Fruit fly (Drosophila melanogaster): ENCODE results near the gene GC1.

GC1 gene

DNA sequence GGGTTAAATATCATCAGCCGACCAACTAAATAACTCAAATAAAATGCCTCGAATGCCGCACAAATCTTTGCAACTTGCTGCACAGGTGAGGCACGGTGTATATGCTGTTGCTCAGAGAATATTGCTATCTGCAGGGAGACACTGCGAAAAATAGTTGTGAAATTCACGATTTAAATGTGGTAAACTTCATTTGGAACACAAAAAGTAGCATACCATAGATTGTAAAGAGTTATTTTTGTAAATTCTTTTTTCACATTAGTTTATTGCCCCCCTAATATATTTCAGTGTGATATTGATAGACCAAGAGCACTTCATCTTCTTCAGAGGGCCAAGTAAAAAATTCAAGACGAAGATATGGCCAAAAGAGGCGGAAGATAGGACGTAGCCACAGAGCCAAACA is 46.9 kb upstream of the GC1 start (continued):
- no peak for TF ChIP-seq CG14965 (GFP tag; optimal IDR thresholded peaks at IDR 0.05; ENCODE audit: borderline replicate concordance)
- no peak for TF ChIP-seq cas (GFP tag; IDR thresholded peaks at IDR 0.05)
- no peak for TF ChIP-seq Hr39 (optimal IDR thresholded peaks at IDR 0.05)
- no peak for TF ChIP-seq CG13624 (GFP tag; optimal IDR thresholded peaks at IDR 0.05)
- TF ChIP-seq CG3726 (GFP tag; IDR thresholded peaks at IDR 0.05): no peak
- no peak for TF ChIP-seq CG30020 (tag; optimal IDR thresholded peaks at IDR 0.05)
- no peak for TF ChIP-seq CG7963 (GFP tag; IDR thresholded peaks at IDR 0.05; ENCODE audit: partially characterized antibody)
- no peak for TF ChIP-seq nerfin-1 (tag; optimal IDR thresholded peaks at IDR 0.05)
- TF ChIP-seq ind (GFP tag; optimal IDR thresholded peaks at IDR 0.05): peak; percentile 25
- TF ChIP-seq CrebB (tag; optimal IDR thresholded peaks at IDR 0.05): no peak
- TF ChIP-seq lilli (GFP tag; optimal IDR thresholded peaks at IDR 0.05): peak; percentile 0
- TF ChIP-seq CG10267 (tag; optimal IDR thresholded peaks at IDR 0.05): no peak
- no peak for TF ChIP-seq CG6791 (GFP tag; IDR thresholded peaks at IDR 0.05; ENCODE audit: partially characterized antibody)
- TF ChIP-seq ewg (GFP tag; optimal IDR thresholded peaks at IDR 0.05): no peak
- TF ChIP-seq ttk (GFP tag; IDR thresholded peaks at IDR 0.05): no peak
- TF ChIP-seq CG10431 (GFP tag; optimal IDR thresholded peaks at IDR 0.05): no peak
- no peak for TF ChIP-seq CG12155 (GFP tag; optimal IDR thresholded peaks at IDR 0.05)
- TF ChIP-seq CG13123 (GFP tag; optimal IDR thresholded peaks at IDR 0.05): no peak
- peak; percentile 51 for TF ChIP-seq row (GFP tag; IDR thresholded peaks at IDR 0.05)
- TF ChIP-seq CG17829 (tag; optimal IDR thresholded peaks at IDR 0.05): no peak
- no peak for TF ChIP-seq CG17361 (GFP tag; IDR thresholded peaks at IDR 0.05)
- TF ChIP-seq CG8359 (GFP tag; optimal IDR thresholded peaks at IDR 0.05; ENCODE audit: borderline replicate concordance): no peak
- TF ChIP-seq pfk (GFP tag; optimal IDR thresholded peaks at IDR 0.05): no peak
- no peak for TF ChIP-seq CG10321 (GFP tag; IDR thresholded peaks at IDR 0.05)
- TF ChIP-seq da (GFP tag; optimal IDR thresholded peaks at IDR 0.05): no peak
- TF ChIP-seq kah (GFP tag; optimal IDR thresholded peaks at IDR 0.05): no peak
- no peak for TF ChIP-seq GATAe (GFP tag; conservative IDR thresholded peaks at IDR 0.05)
- TF ChIP-seq Bteb2 (GFP tag; optimal IDR thresholded peaks at IDR 0.05): no peak
- TF ChIP-seq Dp (GFP tag; optimal IDR thresholded peaks at IDR 0.05): no peak
- no peak for TF ChIP-seq CG7556 (GFP tag; optimal IDR thresholded peaks at IDR 0.05)
- TF ChIP-seq Chrac-16 (GFP tag; optimal IDR thresholded peaks at IDR 0.05): peak; percentile 0
- TF ChIP-seq CG42726 (GFP tag; IDR thresholded peaks at IDR 0.05; ENCODE audit: partially characterized antibody): no peak
- no peak for TF ChIP-seq CG6254 (GFP tag; optimal IDR thresholded peaks at IDR 0.05)
- no peak for TF ChIP-seq CG2712 (tag; optimal IDR thresholded peaks at IDR 0.05)
- no peak for TF ChIP-seq CG14860 (GFP tag; IDR thresholded peaks at IDR 0.05; ENCODE audit: partially characterized antibody)
- no peak for TF ChIP-seq CG30431 (GFP tag; optimal IDR thresholded peaks at IDR 0.05)
- no peak for TF ChIP-seq phol (tag; optimal IDR thresholded peaks at IDR 0.05)
- no peak for TF ChIP-seq wor (GFP tag; IDR thresholded peaks at IDR 0.05)
- TF ChIP-seq Hr3 (GFP tag; optimal IDR thresholded peaks at IDR 0.05): no peak
- no peak for TF ChIP-seq fd3F (GFP tag; optimal IDR thresholded peaks at IDR 0.05)
- TF ChIP-seq Lhr (GFP tag; optimal IDR thresholded peaks at IDR 0.05): no peak
- no peak for TF ChIP-seq cato (GFP tag; optimal IDR thresholded peaks at IDR 0.05; ENCODE audit: borderline replicate concordance)
- no peak for TF ChIP-seq tna (GFP tag; IDR thresholded peaks at IDR 0.05; ENCODE audit: partially characterized antibody)
- no peak for TF ChIP-seq dm (GFP tag; optimal IDR thresholded peaks at IDR 0.05)
- no peak for TF ChIP-seq tll (GFP tag; optimal IDR thresholded peaks at IDR 0.05)
- TF ChIP-seq sens-2 (GFP tag; IDR thresholded peaks at IDR 0.05): no peak
- TF ChIP-seq h (optimal IDR thresholded peaks at IDR 0.05): no peak
- TF ChIP-seq CG7271 (tag; optimal IDR thresholded peaks at IDR 0.05): no peak
- no peak for TF ChIP-seq br (optimal IDR thresholded peaks at IDR 0.05)
- no peak for TF ChIP-seq Vsx1 (GFP tag; optimal IDR thresholded peaks at IDR 0.05)
- TF ChIP-seq CG13775 (GFP tag; optimal IDR thresholded peaks at IDR 0.05): peak; percentile 11
- no peak for TF ChIP-seq jigr1 (GFP tag; IDR thresholded peaks at IDR 0.05)
